Worm (Caenorhabditis elegans) whole organism, late embryonic: ENCODE measurements around the gene ceh-60.

Experiments
- F13H6.1 ChIP-seq: sonication (generic microtip); optimal IDR thresholded peaks from 2 replicates; lab custom pipeline; 2016; ENCODE audit warnings: missing genetic modification characterization, missing compliant biosample characterization
- T23F11.4 ChIP-seq: fragments of 200-800 bp; sonication (Bioruptor generic); optimal IDR thresholded peaks from 2 replicates; lab custom pipeline; 2018; ENCODE audit warnings: mild to moderate bottlenecking, missing genetic modification characterization, missing compliant biosample characterization
- Y22D7AL.16 ChIP-seq: sonication (generic microtip); optimal IDR thresholded peaks from 2 replicates; lab custom pipeline; 2016; ENCODE audit warnings: missing genetic modification characterization, missing compliant biosample characterization
- ahr-1 ChIP-seq: sonication (generic microtip); optimal IDR thresholded peaks from 2 replicates; lab custom pipeline; 2016; ENCODE audit warnings: missing genetic modification characterization, missing compliant biosample characterization
- ama-1 ChIP-seq: fragments of 150-350 bp; optimal IDR thresholded peaks from 2 replicates; lab custom pipeline; 2014
- ceh-19 ChIP-seq: fragments of 200-800 bp; sonication (Bioruptor generic); optimal IDR thresholded peaks from 2 replicates; lab custom pipeline; 2018; ENCODE audit warnings: mild to moderate bottlenecking, missing genetic modification characterization, missing compliant biosample characterization
- ceh-2 ChIP-seq: sonication (generic microtip); optimal IDR thresholded peaks from 2 replicates; lab custom pipeline; 2016; ENCODE audit warnings: missing genotype, missing genetic modification characterization, missing compliant biosample characterization
- ceh-22 ChIP-seq: sonication (generic microtip); optimal IDR thresholded peaks from 2 replicates; lab custom pipeline; 2017; ENCODE audit warnings: missing biosample characterization, missing genetic modification characterization
- ceh-24 ChIP-seq: sonication (generic microtip); optimal IDR thresholded peaks from 2 replicates; lab custom pipeline; 2016; ENCODE audit warnings: mild to moderate bottlenecking, missing genetic modification characterization, missing compliant biosample characterization
- ceh-30 ChIP-seq: fragments of 150-350 bp; optimal IDR thresholded peaks from 2 replicates; lab custom pipeline; 2014; ENCODE audit warnings: missing biosample characterization, missing genetic modification characterization
- ceh-31 ChIP-seq: sonication (generic microtip); optimal IDR thresholded peaks from 2 replicates; lab custom pipeline; 2016; ENCODE audit warnings: missing genetic modification characterization, missing compliant biosample characterization
- ceh-9 ChIP-seq: sonication (generic microtip); optimal IDR thresholded peaks from 2 replicates; lab custom pipeline; 2016; ENCODE audit warnings: mild to moderate bottlenecking, missing genetic modification characterization, inconsistent platforms, missing compliant biosample characterization
- dve-1 ChIP-seq: sonication (generic microtip); optimal IDR thresholded peaks from 2 replicates; lab custom pipeline; 2017; ENCODE audit warnings: antibody characterized with exemption, mild to moderate bottlenecking, missing genetic modification characterization, missing compliant biosample characterization
- elt-2 ChIP-seq: sonication (generic microtip); optimal IDR thresholded peaks from 2 replicates; lab custom pipeline; 2016; ENCODE audit warnings: missing genetic modification reagents, missing genetic modification characterization, missing compliant biosample characterization
- eyg-1 ChIP-seq: sonication (generic microtip); optimal IDR thresholded peaks from 2 replicates; lab custom pipeline; 2016; ENCODE audit warnings: missing genotype, missing genetic modification characterization, missing compliant biosample characterization
- fax-1 ChIP-seq: sonication (generic microtip); optimal IDR thresholded peaks from 2 replicates; lab custom pipeline; 2016; ENCODE audit warnings: missing genotype, missing genetic modification characterization, missing compliant biosample characterization
- fkh-10 ChIP-seq: fragments of 150-350 bp; optimal IDR thresholded peaks from 2 replicates; lab custom pipeline; 2014; ENCODE audit warnings: missing biosample characterization, missing genetic modification reagents, missing genetic modification characterization
- gmeb-2 ChIP-seq: sonication (generic microtip); optimal IDR thresholded peaks from 2 replicates; lab custom pipeline; 2016; ENCODE audit warnings: missing genetic modification characterization, inconsistent platforms, missing compliant biosample characterization
- hlh-13 ChIP-seq: fragments of 200-800 bp; sonication (Bioruptor generic); optimal IDR thresholded peaks from 2 replicates; lab custom pipeline; 2018; ENCODE audit warnings: mild to moderate bottlenecking, missing genetic modification characterization, missing compliant biosample characterization
- hlh-30 ChIP-seq: sonication (generic microtip); optimal IDR thresholded peaks from 2 replicates; lab custom pipeline; 2017; ENCODE audit warnings: antibody characterized with exemption, missing genetic modification characterization, missing compliant biosample characterization; ENCODE audit not compliant: insufficient read depth
- hlh-6 ChIP-seq: sonication (generic microtip); optimal IDR thresholded peaks from 2 replicates; lab custom pipeline; 2016; ENCODE audit warnings: missing genotype, missing genetic modification characterization, missing compliant biosample characterization
- lim-6 ChIP-seq: sonication (generic microtip); optimal IDR thresholded peaks from 2 replicates; lab custom pipeline; 2016; ENCODE audit warnings: missing genetic modification characterization, missing compliant biosample characterization
- madf-2 ChIP-seq: sonication (generic microtip); optimal IDR thresholded peaks from 2 replicates; lab custom pipeline; 2017; ENCODE audit warnings: missing genetic modification characterization, missing compliant biosample characterization
- mec-3 ChIP-seq: sonication (generic microtip); optimal IDR thresholded peaks from 2 replicates; lab custom pipeline; 2016; ENCODE audit warnings: borderline replicate concordance, missing genetic modification characterization, missing compliant biosample characterization
- nfya-1 ChIP-seq: sonication (generic microtip); optimal IDR thresholded peaks from 2 replicates; lab custom pipeline; 2017; ENCODE audit warnings: missing genetic modification characterization, mild to moderate bottlenecking, missing compliant biosample characterization, antibody characterized with exemption, moderate library complexity
- nhr-232 ChIP-seq: sonication (generic microtip); optimal IDR thresholded peaks from 2 replicates; lab custom pipeline; 2016; ENCODE audit warnings: missing genetic modification characterization, missing compliant biosample characterization
- odd-2 ChIP-seq: sonication (generic microtip); optimal IDR thresholded peaks from 2 replicates; lab custom pipeline; 2017; ENCODE audit warnings: antibody characterized with exemption, mild to moderate bottlenecking, missing genetic modification characterization, missing compliant biosample characterization
- pag-3 ChIP-seq: sonication (generic microtip); optimal IDR thresholded peaks from 2 replicates; lab custom pipeline; 2016; ENCODE audit warnings: missing compliant biosample characterization, missing genetic modification characterization, borderline replicate concordance
- pax-1 ChIP-seq: fragments of 150-350 bp; optimal IDR thresholded peaks from 2 replicates; lab custom pipeline; 2014; ENCODE audit warnings: missing biosample characterization, missing genetic modification characterization
- pqm-1 ChIP-seq: sonication (generic microtip); optimal IDR thresholded peaks from 2 replicates; lab custom pipeline; 2016; ENCODE audit warnings: missing genetic modification characterization, missing compliant biosample characterization
- ref-2 ChIP-seq: sonication (generic microtip); optimal IDR thresholded peaks from 2 replicates; lab custom pipeline; 2016; ENCODE audit warnings: missing genetic modification characterization, missing compliant biosample characterization
- tbx-7 ChIP-seq: sonication (generic microtip); optimal IDR thresholded peaks from 2 replicates; lab custom pipeline; 2016; ENCODE audit warnings: missing genotype, missing genetic modification characterization, missing compliant biosample characterization
- unc-55 ChIP-seq: sonication (generic microtip); optimal IDR thresholded peaks from 2 replicates; lab custom pipeline; 2017; ENCODE audit warnings: missing biosample characterization, missing genetic modification reagents, missing genetic modification characterization
- unc-86 ChIP-seq: sonication (generic microtip); optimal IDR thresholded peaks from 2 replicates; lab custom pipeline; 2016; ENCODE audit warnings: missing genetic modification characterization, missing compliant biosample characterization
- zip-5 ChIP-seq: sonication (generic microtip); optimal IDR thresholded peaks from 2 replicates; lab custom pipeline; 2016; ENCODE audit warnings: missing genetic modification characterization, missing compliant biosample characterization

Gene ceh-60

ce11 chrX:6519946-6520345, 10.0 kb downstream of the ceh-60 start:
- no peak for TF ChIP-seq ceh-2 (tag; lab: Kevin White, UChicago)
- TF ChIP-seq hlh-30, result no peak
- no peak for TF ChIP-seq ahr-1 (tag; lab: Kevin White, UChicago)
- TF ChIP-seq ceh-31 (tag; lab: Kevin White, UChicago), result no peak
- TF ChIP-seq tbx-7 (tag; lab: Kevin White, UChicago), result no peak
- no peak for TF ChIP-seq unc-55
- TF ChIP-seq, all 69 proteins: peak for 0

ce11 chrX:6519473-6519872, 10.5 kb downstream of the ceh-60 start:
- no peak for TF ChIP-seq mec-3 (tag; lab: Kevin White, UChicago)
- TF ChIP-seq ceh-9 (tag; lab: Kevin White, UChicago), result no peak
- TF ChIP-seq madf-2 (tag; lab: Kevin White, UChicago), result no peak
- no peak for TF ChIP-seq ref-2
- TF ChIP-seq dve-1 (tag; lab: Kevin White, UChicago), result no peak
- TF ChIP-seq fax-1, result no peak
- no peak for TF ChIP-seq pqm-1 (tag; lab: Kevin White, UChicago)

ce11 chrX:6518537-6518936, 11.4 kb downstream of the ceh-60 start, which contains the start of gene ets-4:
TSS of gene ets-4 (plus strand) at chrX:6518883.
- TF ChIP-seq ceh-24 (tag; lab: Kevin White, UChicago) (no peak), madf-2 (tag; lab: Kevin White, UChicago) (no peak), ceh-19 (GFP tag; lab: Kevin White, UChicago) (no peak), pag-3 (tag; lab: Kevin White, UChicago) (no peak), ceh-22 (no peak), Y22D7AL.16 (tag; lab: Kevin White, UChicago) (no peak), ceh-30 (tag; lab: Kevin White, UChicago) (no peak), pqm-1 (tag; lab: Kevin White, UChicago) (peak; percentile 18), fkh-10 (GFP tag; lab: Kevin White, UChicago) (no peak), elt-2 (peak; percentile 23), T23F11.4 (no peak), zip-5 (no peak)

- no peak for TF ChIP-seq unc-55
- TF ChIP-seq hlh-6 (tag; lab: Kevin White, UChicago), result no peak
- TF ChIP-seq pax-1 (tag; lab: Kevin White, UChicago), result no peak
- no peak for TF ChIP-seq ceh-31 (tag; lab: Kevin White, UChicago)
- no peak for TF ChIP-seq ama-1 (lab: Kevin White, UChicago)
- no peak for TF ChIP-seq lim-6
- TF ChIP-seq odd-2 (tag; lab: Kevin White, UChicago), result no peak
- TF ChIP-seq F13H6.1 (tag; lab: Kevin White, UChicago), result no peak
- TF ChIP-seq nfya-1, result no peak
- no peak for TF ChIP-seq mec-3 (tag; lab: Kevin White, UChicago)
- no peak for TF ChIP-seq zip-5
- TF ChIP-seq gmeb-2 (tag; lab: Kevin White, UChicago), result no peak
- no peak for TF ChIP-seq unc-86 (tag; lab: Kevin White, UChicago)
- no peak for TF ChIP-seq hlh-13
- TF ChIP-seq nhr-232, result no peak
- no peak for TF ChIP-seq eyg-1
- TF ChIP-seq fax-1, result no peak
Observed at ce11 chrX:6517025-6517770, 12.7 kb downstream of the ceh-60 start.

- TF ChIP-seq zip-5 (no peak), hlh-30 (peak; percentile 1)
Observed at ce11 chrX:6515267-6515666, 14.7 kb downstream of the ceh-60 start.
